Fruit fly (Drosophila melanogaster): ENCODE data around the gene Nepl8.

Nepl8 gene

dm6 chr2L:16491123-16491751 is 3.3 kb downstream of the Nepl8 start, which contains the start of gene Tpr2 (continued):
- TF ChIP-seq CG1529 (GFP tag; optimal IDR thresholded peaks at IDR 0.05): peak; percentile 33
- peak; percentile 47 for TF ChIP-seq eyg (GFP tag; optimal IDR thresholded peaks at IDR 0.05)
- TF ChIP-seq CG18764 (GFP tag; optimal IDR thresholded peaks at IDR 0.05): no peak
- no peak for TF ChIP-seq CG4328 (GFP tag; optimal IDR thresholded peaks at IDR 0.05)
- no peak for TF ChIP-seq Atf-2 (GFP tag; optimal IDR thresholded peaks at IDR 0.05)
- TF ChIP-seq CG15011 (GFP tag; optimal IDR thresholded peaks at IDR 0.05): no peak
- TF ChIP-seq tx (GFP tag; optimal IDR thresholded peaks at IDR 0.05): peak; percentile 31
- TF ChIP-seq Eip74EF (GFP tag; optimal IDR thresholded peaks at IDR 0.05): peak in 1 of 2 experiments; percentile 9
- TF ChIP-seq CG13424 (tag; optimal IDR thresholded peaks at IDR 0.05): peak; percentile 66
- no peak for TF ChIP-seq klu (GFP tag; IDR thresholded peaks at IDR 0.05)
- TF ChIP-seq CG5180 (GFP tag; optimal IDR thresholded peaks at IDR 0.05): no peak
- peak; percentile 91 for TF ChIP-seq trem (tag; optimal IDR thresholded peaks at IDR 0.05)
- TF ChIP-seq zen (tag; optimal IDR thresholded peaks at IDR 0.05): peak; percentile 65
- TF ChIP-seq Dp (GFP tag; optimal IDR thresholded peaks at IDR 0.05): peak; percentile 73
- no peak for TF ChIP-seq CG6854 (GFP tag; optimal IDR thresholded peaks at IDR 0.05)
- peak; percentile 69 for TF ChIP-seq sob (GFP tag; IDR thresholded peaks at IDR 0.05)
- no peak for TF ChIP-seq CG3407 (GFP tag; optimal IDR thresholded peaks at IDR 0.05)
- peak; percentile 84 for TF ChIP-seq ewg (GFP tag; optimal IDR thresholded peaks at IDR 0.05)
- no peak for TF ChIP-seq CG3726 (GFP tag; IDR thresholded peaks at IDR 0.05)
- no peak for TF ChIP-seq GATAe (GFP tag; conservative IDR thresholded peaks at IDR 0.05)
- TF ChIP-seq cato (GFP tag; optimal IDR thresholded peaks at IDR 0.05; ENCODE audit: borderline replicate concordance): no peak
- no peak for TF ChIP-seq sqz (GFP tag; optimal IDR thresholded peaks at IDR 0.05)
- TF ChIP-seq yki (optimal IDR thresholded peaks at IDR 0.05): peak; percentile 9
- TF ChIP-seq sd (tag; optimal IDR thresholded peaks at IDR 0.05): peak; percentile 62
- TF ChIP-seq Oli (tag; optimal IDR thresholded peaks at IDR 0.05): peak; percentile 23
- TF ChIP-seq CG8388 (GFP tag; optimal IDR thresholded peaks at IDR 0.05): peak; percentile 27
- TF ChIP-seq crc (GFP tag; optimal IDR thresholded peaks at IDR 0.05): no peak
- peak in 1 of 3 experiments; percentile 22 for TF ChIP-seq lola (GFP tag; optimal IDR thresholded peaks at IDR 0.05)
- peak; percentile 59 for TF ChIP-seq CG18619 (GFP tag; optimal IDR thresholded peaks at IDR 0.05)
- TF ChIP-seq CG12391 (tag; optimal IDR thresholded peaks at IDR 0.05): peak; percentile 83
- peak; percentile 83 for TF ChIP-seq B-H2 (GFP tag; optimal IDR thresholded peaks at IDR 0.05)
- TF ChIP-seq CG17328 (GFP tag; IDR thresholded peaks at IDR 0.05): no peak
- peak; percentile 69 for TF ChIP-seq Nf-YC (tag; optimal IDR thresholded peaks at IDR 0.05)
- TF ChIP-seq caup (GFP tag; optimal IDR thresholded peaks at IDR 0.05; ENCODE audit: severe bottlenecking): peak; percentile 74
- TF ChIP-seq Deaf1 (tag; optimal IDR thresholded peaks at IDR 0.05): peak; percentile 26
- no peak for TF ChIP-seq ab (GFP tag; optimal IDR thresholded peaks at IDR 0.05)
- no peak for TF ChIP-seq gt (GFP tag; IDR thresholded peaks at IDR 0.05)
- peak; percentile 20 for TF ChIP-seq trh (GFP tag; optimal IDR thresholded peaks at IDR 0.05)
- no peak for TF ChIP-seq HLH3B (GFP tag; IDR thresholded peaks at IDR 0.05)
- TF ChIP-seq grau (tag; optimal IDR thresholded peaks at IDR 0.05): peak; percentile 59
- no peak for TF ChIP-seq danr (GFP tag; IDR thresholded peaks at IDR 0.05)
- peak; percentile 47 for TF ChIP-seq luna (GFP tag; optimal IDR thresholded peaks at IDR 0.05)
- no peak for TF ChIP-seq HLHmδ (GFP tag; optimal IDR thresholded peaks at IDR 0.05)
- peak; percentile 44 for TF ChIP-seq CG12942 (GFP tag; optimal IDR thresholded peaks at IDR 0.05)
- no peak for TF ChIP-seq Doc2 (GFP tag; IDR thresholded peaks at IDR 0.05)
- no peak for TF ChIP-seq CG16779 (GFP tag; IDR thresholded peaks at IDR 0.05)
- peak; percentile 64 for TF ChIP-seq D19B (GFP tag; optimal IDR thresholded peaks at IDR 0.05)
- TF ChIP-seq oc (tag; optimal IDR thresholded peaks at IDR 0.05): peak; percentile 8
- peak; percentile 29 for TF ChIP-seq CG15696 (tag; optimal IDR thresholded peaks at IDR 0.05)
- TF ChIP-seq hth (optimal IDR thresholded peaks at IDR 0.05): no peak

Measured in whole organism, embryonic.